Worm (Caenorhabditis elegans) whole organism, L1 larva: ENCODE results near the gene swt-6.

Experiments
- aly-2 ChIP-seq: fragments of 150-350 bp; optimal IDR thresholded peaks from 2 replicates; lab custom pipeline; 2014; ENCODE audit warnings: missing biosample characterization, missing genetic modification characterization
- dpl-1 ChIP-seq, 3 experiments: fragments of 150-350 bp in 2 of 3; sonication (generic microtip) in 1 of 3; optimal IDR thresholded peaks; 2 replicates each; lab custom pipeline; 2014 to 2017; ENCODE audit warnings: missing biosample characterization in 3 of 3, missing genetic modification characterization in 3 of 3, missing genetic modification reagents in 3 of 3
- egl-27 ChIP-seq, 2 experiments: fragments of 150-350 bp in 1 of 2; sonication (generic microtip); optimal IDR thresholded peaks; 3 replicates each; lab custom pipeline; 2017 to 2018; ENCODE audit warnings: missing biosample characterization in 2 of 2, missing genetic modification characterization in 2 of 2, missing genetic modification reagents in 2 of 2
- fkh-10 ChIP-seq: sonication (generic microtip); optimal IDR thresholded peaks from 2 replicates; lab custom pipeline; 2017; ENCODE audit warnings: missing biosample characterization, missing genetic modification reagents, missing genetic modification characterization
- fkh-8 ChIP-seq: sonication (generic microtip); optimal IDR thresholded peaks from 2 replicates; lab custom pipeline; 2016; ENCODE audit warnings: mild to moderate bottlenecking, missing genetic modification characterization, missing compliant biosample characterization
- jun-1 ChIP-seq: fragments of 150-350 bp; optimal IDR thresholded peaks from 2 replicates; lab custom pipeline; 2014; ENCODE audit warnings: missing biosample characterization, missing genetic modification reagents, missing genetic modification characterization
- lin-39 ChIP-seq: fragments of 150-350 bp; optimal IDR thresholded peaks from 2 replicates; lab custom pipeline; 2014; ENCODE audit warnings: missing biosample characterization, missing genetic modification reagents, missing genetic modification characterization
- mab-9 ChIP-seq: fragments of 200-800 bp; sonication (Bioruptor generic); IDR thresholded peaks from 2 replicates; pipeline ENCODE4 v1.3.6; 2022; ENCODE audit warnings: missing genetic modification reagents, missing genetic modification characterization, missing compliant biosample characterization
- nhr-11 ChIP-seq: fragments of 150-350 bp; optimal IDR thresholded peaks from 2 replicates; lab custom pipeline; 2014; ENCODE audit warnings: missing biosample characterization, missing genetic modification characterization
- nhr-12 ChIP-seq: sonication (generic microtip); optimal IDR thresholded peaks from 2 replicates; lab custom pipeline; 2017; ENCODE audit warnings: missing biosample characterization, missing genetic modification characterization
- nhr-77 ChIP-seq: fragments of 150-350 bp; optimal IDR thresholded peaks from 2 replicates; lab custom pipeline; 2014; ENCODE audit warnings: missing biosample characterization, missing genetic modification characterization
- sox-4 ChIP-seq: sonication (generic microtip); optimal IDR thresholded peaks from 2 replicates; lab custom pipeline; 2016; ENCODE audit warnings: missing genetic modification characterization, missing compliant biosample characterization
- unc-130 ChIP-seq: fragments of 150-350 bp; optimal IDR thresholded peaks from 2 replicates; lab custom pipeline; 2017; ENCODE audit warnings: missing biosample characterization, missing genetic modification characterization, inconsistent platforms
- unc-62 ChIP-seq: fragments of 150-350 bp; optimal IDR thresholded peaks from 2 replicates; lab custom pipeline; 2014; ENCODE audit warnings: missing biosample characterization, missing genetic modification reagents, missing genetic modification characterization

ce11 chrV:13949010-13949409 lies 5.1 kb upstream of the swt-6 start, which contains the start of gene R10D12.6:
- no peak for TF ChIP-seq sox-4 (tag; lab: Kevin White, UChicago)
- no peak for TF ChIP-seq jun-1 (tag; lab: Kevin White, UChicago)
- TF ChIP-seq dpl-1 (GFP tag; optimal IDR thresholded peaks at IDR 0.05; lab: Kevin White, UChicago), result no peak
- TF ChIP-seq nhr-77 (tag; lab: Kevin White, UChicago), result no peak
- no peak for TF ChIP-seq fkh-10 (GFP tag; lab: Kevin White, UChicago)
- no peak for TF ChIP-seq unc-130 (tag; lab: Kevin White, UChicago)
- TF ChIP-seq lin-39 (tag; lab: Kevin White, UChicago), result no peak
- no peak for TF ChIP-seq nhr-11
- TF ChIP-seq nhr-12 (tag; lab: Kevin White, UChicago), result no peak
- no peak for TF ChIP-seq unc-62 (GFP tag; lab: Kevin White, UChicago)
- TF ChIP-seq egl-27 (tag; optimal IDR thresholded peaks at IDR 0.05; lab: Kevin White, UChicago), result no peak
- TF ChIP-seq aly-2, result no peak
- no peak for TF ChIP-seq mab-9 (GFP tag; lab: Robert Waterston, UW)
- TF ChIP-seq fkh-8 (tag; lab: Kevin White, UChicago), result no peak
